Fruit fly (Drosophila melanogaster) S2 (cell line): Measurements from ENCODE around the gene SkpA.
A peak's percentile ranks its signal among the peaks of the same experiment; 100 is the strongest.

Source experiments
- CG8478 ChIP-seq: fragments of >200 bp; optimal IDR thresholded peaks from 2 replicates; lab custom pipeline; 2018
- CTCF ChIP-seq, 2 experiments: fragments of >200 bp; optimal IDR thresholded peaks; 2 replicates each; lab custom pipeline; 2018

SkpA gene

DNA sequence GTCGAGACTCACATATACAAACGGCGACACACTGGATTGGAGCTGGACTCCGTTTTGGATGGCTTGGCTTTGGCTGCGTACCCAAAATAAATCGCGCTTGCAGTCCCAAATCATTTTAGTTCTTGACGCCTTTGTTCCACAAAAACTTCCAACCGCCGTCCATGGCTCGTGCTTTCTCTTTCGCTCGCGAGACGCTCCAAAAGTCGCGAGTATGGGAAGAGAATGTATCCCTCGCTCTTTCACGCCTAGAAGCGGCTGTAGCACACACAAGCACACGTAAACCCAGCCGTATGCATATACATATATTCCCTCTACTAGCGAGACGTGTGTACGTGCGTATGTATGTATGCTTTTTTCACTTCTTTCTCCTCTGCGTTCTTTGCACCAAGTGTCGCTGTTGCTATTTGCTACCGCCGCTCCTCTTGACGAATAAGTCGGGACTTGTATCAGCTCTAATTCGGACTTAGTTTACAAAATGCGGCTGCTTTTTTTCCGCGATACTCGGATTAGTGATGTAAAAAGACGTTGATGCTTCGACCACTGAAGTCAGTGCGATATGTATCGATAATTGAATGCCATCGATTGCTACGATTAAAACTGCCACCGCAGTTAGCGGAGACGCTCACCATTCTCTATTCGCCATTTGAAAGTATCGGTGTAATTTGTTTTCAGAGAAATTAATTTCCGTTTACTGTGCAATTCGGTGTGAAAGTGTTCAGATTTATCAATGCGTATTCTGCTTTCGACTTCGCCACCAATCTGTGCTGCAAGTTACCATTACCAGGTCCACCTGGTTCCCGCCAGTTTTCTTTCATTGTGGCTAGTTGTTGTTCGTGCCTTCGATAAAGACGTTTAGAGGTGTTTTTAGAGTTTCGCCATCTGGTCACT lies at the start of gene SkpA, which contains the start of gene Hmt4-20:
TSS of gene SkpA (plus strand) at position 623 of the 888 bp plus-strand sequence.
TSS of gene Hmt4-20 (minus strand) at position 542 of the 888 bp plus-strand sequence.
- no peak for TF ChIP-seq CG8478
- peak; percentile 42 to 62 for TF ChIP-seq CTCF (optimal IDR thresholded peaks at IDR 0.05; lab: Kevin White, UChicago)

DNA sequence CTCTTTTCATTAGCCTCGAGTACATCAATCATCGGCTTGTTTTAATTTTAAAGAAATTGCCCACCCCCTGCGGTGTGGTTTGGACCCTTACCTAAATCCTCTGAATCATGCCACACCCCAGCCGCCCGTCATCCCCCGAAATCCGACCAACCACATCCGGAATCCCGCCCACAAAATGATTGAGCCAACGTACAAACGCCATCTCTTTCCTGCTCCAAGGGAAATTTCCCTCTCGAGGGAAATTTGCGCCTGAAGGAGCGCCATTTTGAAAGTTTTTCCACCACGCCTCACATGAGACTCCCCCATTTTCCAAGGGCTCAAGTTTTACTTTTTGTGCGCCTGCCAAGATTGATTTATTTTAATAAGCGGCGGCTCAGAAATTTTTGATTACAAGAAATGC lies 45.9 kb upstream of the SkpA start:
- no peak for TF ChIP-seq CTCF (optimal IDR thresholded peaks at IDR 0.05; lab: Kevin White, UChicago)
- TF ChIP-seq CG8478 = no peak

DNA sequence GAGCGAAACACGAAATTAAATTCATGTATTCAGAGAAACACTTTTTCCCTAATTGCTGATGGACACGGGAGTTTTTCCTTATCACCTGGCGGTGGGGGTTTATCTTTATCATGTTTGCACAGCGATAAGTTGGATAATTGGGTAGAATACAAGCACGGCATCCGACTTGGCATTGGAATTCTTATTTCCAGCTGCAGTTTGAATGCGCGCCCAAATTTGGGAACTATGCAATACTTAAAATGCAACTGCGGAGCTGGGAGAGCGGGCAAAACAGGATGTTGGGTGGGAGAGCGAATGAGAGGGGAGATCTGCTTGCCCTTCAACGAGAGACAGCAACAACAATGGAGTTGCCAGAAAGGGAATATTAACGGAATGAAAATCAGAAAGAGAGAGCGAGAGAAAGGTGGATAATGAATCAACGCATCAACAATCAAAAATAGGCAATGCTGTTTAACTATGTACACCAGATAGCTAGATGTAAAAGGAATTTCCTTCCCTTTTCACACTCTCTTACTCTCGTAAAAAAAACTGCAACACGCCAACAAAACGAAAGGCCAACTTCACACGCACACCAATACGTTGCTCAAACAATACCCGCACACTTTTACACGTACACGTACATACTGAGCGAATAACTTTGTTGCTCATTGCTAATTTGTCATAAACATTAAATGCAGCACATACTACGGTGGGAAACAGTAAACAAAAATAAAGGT lies 39.0 kb upstream of the SkpA start:
- TF ChIP-seq CG8478 (no peak), CTCF (optimal IDR thresholded peaks at IDR 0.05; lab: Kevin White, UChicago) (no peak)

DNA sequence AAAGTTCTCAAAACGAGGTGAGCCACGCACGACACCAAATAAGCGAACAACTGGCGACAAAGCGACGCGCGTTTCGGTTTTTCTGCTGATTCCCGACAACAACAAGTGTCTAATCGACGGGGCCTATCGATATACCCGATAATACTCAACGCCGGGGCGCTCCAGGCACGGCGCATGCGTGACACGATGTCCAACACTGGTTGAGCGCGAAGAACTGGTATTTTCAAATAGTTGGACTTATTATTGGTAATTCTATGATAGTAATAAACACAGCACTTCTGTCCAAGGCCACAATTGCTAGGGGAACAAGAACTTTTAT lies 38.5 kb upstream of the SkpA start:
- TF ChIP-seq CTCF (optimal IDR thresholded peaks at IDR 0.05; lab: Kevin White, UChicago) (peak in 1 of 2 experiments; percentile 30), CG8478 (no peak)

DNA sequence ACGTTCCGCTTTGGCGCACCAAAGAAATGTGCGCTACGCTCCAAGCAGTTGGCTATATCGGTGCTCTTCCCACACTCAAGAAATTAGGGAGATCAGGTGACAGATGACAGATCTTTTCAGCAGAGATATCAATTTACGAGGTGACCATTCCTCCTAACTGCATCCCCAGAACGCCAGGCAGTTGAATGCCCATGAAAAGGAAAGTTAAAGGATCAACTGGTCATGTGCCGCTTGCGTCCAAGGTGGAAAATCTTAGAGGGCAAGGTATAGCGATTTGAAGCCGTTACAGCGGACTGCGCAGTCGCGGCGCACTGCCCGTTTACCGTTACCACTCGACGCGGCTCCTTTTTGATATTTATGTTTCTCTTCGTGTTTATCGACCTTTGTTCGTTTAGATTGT lies 37.3 kb upstream of the SkpA start:
- TF ChIP-seq CG8478 = no peak
- TF ChIP-seq CTCF (optimal IDR thresholded peaks at IDR 0.05; lab: Kevin White, UChicago) = no peak

DNA sequence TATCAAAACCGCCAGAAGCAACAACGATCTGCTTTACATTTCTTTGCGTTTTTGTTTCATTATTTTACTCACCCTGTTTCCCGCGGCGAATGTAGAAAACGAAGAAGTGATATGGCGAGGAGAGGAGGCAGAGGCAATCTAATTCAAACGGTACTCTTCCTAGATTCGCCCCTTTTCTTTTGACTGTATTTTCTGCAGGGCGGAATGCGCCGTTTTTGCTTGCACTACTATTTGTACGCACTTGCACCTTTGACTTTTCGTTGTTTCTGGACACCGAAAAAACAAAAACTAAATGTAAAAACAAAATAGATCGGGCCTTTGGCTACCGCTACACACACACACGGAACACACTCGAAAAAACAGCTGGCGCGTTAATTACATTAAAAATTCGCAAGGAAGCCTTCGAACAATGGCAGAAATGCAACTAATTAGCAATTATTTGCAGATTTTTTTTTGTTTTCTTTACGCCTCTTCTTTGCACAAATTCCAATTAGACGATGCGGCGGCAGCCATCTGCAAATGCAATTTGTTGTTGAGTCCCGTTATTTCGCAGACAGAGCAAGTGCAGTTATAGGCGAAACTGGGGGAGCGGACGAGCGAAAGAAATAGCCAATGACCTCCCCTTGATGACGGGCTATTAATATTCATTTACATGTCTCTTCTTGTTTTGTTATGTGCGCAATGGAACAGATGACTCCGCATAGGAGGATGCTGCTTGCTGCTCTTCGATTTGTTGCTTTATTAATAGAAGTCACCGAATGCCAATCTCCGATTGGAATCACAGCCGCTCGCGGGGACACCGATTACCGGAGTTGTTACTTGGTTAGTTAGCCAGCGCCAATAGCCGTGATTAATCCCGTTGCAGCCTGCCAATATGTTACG lies 36.5 kb upstream of the SkpA start:
- no peak for TF ChIP-seq CTCF (optimal IDR thresholded peaks at IDR 0.05; lab: Kevin White, UChicago)
- no peak for TF ChIP-seq CG8478

DNA sequence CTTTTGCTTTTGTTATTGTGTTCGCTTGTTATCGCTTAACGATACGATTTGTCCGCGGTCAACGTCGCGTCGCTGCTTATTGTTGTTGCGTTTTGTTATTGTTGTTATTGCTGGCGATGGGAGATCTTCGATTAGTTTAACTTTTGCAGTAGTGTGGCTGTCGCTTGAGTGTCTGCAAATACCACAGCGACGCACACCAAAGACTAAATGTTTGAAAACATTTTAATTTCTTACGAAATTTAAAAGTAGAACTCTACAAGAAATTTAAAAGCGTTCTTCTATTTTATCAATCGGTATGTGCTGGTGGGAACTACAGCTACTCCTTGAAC lies 35.8 kb upstream of the SkpA start, which contains the start of gene spdi:
TSS of gene spdi (minus strand) at position 94 of the 329 bp plus-strand sequence.
- no peak for TF ChIP-seq CG8478
- no peak for TF ChIP-seq CTCF (optimal IDR thresholded peaks at IDR 0.05; lab: Kevin White, UChicago)

DNA sequence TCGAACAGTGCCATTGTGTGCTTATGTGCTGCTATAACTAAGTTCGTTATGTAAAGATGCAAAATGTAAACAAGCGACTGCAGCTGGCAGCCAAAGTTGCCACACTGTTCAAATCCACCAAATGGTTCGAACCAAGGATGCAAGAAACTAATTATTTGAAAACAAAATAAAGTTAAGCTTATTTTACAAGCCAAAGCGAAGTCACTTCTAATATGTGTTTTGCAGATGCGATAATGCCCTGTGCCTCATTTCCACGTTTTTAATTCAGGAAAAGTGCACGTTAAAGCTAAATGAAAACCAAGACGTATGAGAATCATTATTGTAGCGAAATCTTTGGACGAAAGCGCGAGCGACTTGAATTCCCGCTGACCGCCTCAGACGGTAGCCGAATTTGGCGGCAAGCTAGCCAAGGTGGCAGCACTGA lies 34.8 kb upstream of the SkpA start, which contains the start of the genes CG13365 and Vsp37A:
TSS of gene CG13365 (minus strand) at position 84 of the 424 bp plus-strand sequence.
TSS of gene Vsp37A (plus strand) at position 399 of the 424 bp plus-strand sequence.
- peak in 1 of 2 experiments; percentile 43 for TF ChIP-seq CTCF (optimal IDR thresholded peaks at IDR 0.05; lab: Kevin White, UChicago)
- TF ChIP-seq CG8478 = no peak

DNA sequence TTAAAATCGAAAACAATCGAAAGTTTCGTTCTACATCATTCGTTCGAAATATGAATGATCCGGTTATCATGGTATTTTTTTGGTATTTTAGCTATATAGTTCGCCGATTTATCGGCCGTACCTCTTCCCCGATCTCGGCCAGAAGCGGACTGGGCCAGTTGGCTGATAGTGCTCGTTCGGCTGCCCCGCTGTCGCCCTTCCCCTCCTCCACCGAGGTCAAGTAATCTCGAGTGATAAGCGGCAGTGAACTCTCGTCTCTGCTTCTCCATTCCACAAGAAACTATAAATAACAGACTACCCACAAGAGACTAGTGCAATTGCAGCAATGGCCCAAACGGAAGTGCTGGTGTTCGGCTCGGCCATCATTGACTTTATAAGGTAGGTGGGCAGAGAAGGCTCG lies 32.6 kb upstream of the SkpA start, which contains the start of gene CG13369:
TSS of gene CG13369 (plus strand) at position 112 of the 400 bp plus-strand sequence.
- TF ChIP-seq CTCF (optimal IDR thresholded peaks at IDR 0.05; lab: Kevin White, UChicago) = no peak
- no peak for TF ChIP-seq CG8478

DNA sequence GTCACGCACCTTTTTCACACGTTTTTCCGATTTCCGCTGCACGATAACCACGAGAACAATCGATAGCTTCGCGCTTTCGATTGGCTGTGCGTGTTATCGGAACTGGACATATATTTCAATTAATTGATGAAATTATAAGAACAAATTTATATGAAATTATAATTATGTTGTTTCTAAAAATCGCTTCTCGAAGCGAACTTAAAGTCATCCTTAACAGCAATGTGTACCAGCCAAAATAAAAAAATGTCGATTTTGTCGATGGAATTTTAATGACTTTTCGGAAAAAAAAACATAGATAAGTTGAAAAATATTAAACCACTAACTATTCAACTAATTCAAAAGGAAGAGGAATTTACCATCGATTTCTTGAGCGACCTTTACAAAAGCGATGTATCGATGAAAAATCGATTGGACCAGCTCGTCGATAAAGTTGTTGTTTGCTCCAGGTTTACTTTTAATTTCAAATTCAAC lies 30.7 kb upstream of the SkpA start, which contains the start of the genes CG13364 and Hinfp:
TSS of gene CG13364 (minus strand) at position 47 of the 471 bp plus-strand sequence.
TSS of gene Hinfp (plus strand) at position 386 of the 471 bp plus-strand sequence.
- TF ChIP-seq CG8478 = no peak

DNA sequence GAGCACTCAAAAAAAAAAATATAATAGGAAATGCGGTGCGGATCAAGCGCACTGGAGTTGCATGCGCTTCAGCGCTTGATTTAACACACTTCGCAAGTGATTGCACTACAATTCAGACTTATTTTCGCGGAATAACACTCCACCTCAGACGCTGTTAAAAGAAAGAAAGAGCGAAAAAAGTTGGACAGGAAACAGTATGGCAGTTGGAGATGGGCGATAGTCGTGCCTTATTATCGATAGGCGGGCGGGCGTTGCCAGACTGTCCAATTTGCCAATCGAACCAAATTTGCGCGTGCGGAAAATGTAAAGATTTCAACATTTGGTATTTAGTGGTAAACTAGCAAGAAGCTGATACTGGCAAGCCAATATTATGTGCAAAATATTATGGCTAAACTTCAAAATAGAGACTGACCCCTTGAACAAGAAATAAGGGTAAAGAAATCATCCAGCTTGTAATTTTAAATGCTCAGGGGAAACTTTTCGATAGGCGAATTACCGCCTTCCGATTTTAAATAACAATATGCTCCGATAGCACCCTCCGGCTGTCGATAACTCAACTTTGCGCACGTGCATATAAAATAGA lies 26.6 kb upstream of the SkpA start, which contains the start of the genes RpL36 and Mybbp1A:
TSS of gene RpL36 (minus strand) at position 245 of the 583 bp plus-strand sequence.
TSS of gene Mybbp1A (plus strand) at position 535 of the 583 bp plus-strand sequence.
- no peak for TF ChIP-seq CG8478
- TF ChIP-seq CTCF (optimal IDR thresholded peaks at IDR 0.05; lab: Kevin White, UChicago) = peak; percentile 22 to 26

DNA sequence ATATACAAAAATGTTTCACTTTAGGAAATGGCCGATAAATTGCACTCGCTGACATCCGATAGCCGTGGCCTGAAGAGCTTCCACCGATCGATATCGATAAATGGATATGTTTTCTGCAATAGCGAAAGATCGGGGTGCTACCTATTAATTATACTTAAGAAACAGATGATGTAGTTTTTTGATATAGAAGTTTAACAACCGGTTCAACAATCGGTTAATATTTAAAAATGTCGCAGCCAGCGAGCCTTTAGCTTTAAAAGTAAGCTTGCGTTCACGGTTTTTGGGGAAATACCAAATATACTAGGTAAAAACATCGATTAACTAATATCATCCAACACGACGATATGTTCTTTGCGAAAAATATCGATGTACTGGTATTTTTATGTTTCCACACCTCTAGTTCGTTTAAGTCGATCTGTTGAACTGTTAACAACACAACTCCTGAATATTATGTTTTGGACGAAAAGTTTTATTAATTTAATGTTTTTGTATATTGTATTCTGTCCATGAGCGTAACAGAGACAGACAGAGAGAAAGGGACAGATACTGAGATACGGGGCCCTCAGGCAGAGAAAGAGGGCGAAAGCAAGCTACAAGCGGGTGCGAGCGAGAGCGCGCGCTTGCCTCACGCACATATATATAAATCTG lies 20.3 kb upstream of the SkpA start, which contains the start of gene Dredd:
TSS of gene Dredd (minus strand) at position 51 of the 648 bp plus-strand sequence.
- no peak for TF ChIP-seq CG8478
- no peak for TF ChIP-seq CTCF (optimal IDR thresholded peaks at IDR 0.05; lab: Kevin White, UChicago)
